Worm (Caenorhabditis elegans) whole organism, L2 larva: ENCODE results near the gene F19B6.10.

Source experiments
- R02D3.7 ChIP-seq: fragments of 150-350 bp; optimal IDR thresholded peaks from 2 replicates; lab custom pipeline; 2014; ENCODE audit warnings: missing biosample characterization, missing genetic modification characterization
- ZK546.5 ChIP-seq: sonication (generic microtip); optimal IDR thresholded peaks from 2 replicates; lab custom pipeline; 2017; ENCODE audit warnings: missing biosample characterization, missing genetic modification characterization
- alr-1 ChIP-seq: fragments of 150-350 bp; optimal IDR thresholded peaks from 2 replicates; lab custom pipeline; 2014; ENCODE audit warnings: missing biosample characterization, missing genetic modification characterization
- aly-2 ChIP-seq: fragments of 150-350 bp; optimal IDR thresholded peaks from 2 replicates; lab custom pipeline; 2014; ENCODE audit warnings: missing biosample characterization, missing genetic modification characterization
- ama-1 ChIP-seq: fragments of 150-350 bp; optimal IDR thresholded peaks from 2 replicates; lab custom pipeline; 2018; ENCODE audit warnings: inconsistent platforms
- blmp-1 ChIP-seq: sonication (generic microtip); optimal IDR thresholded peaks from 2 replicates; lab custom pipeline; 2017; ENCODE audit warnings: missing genetic modification characterization, mild to moderate bottlenecking, missing compliant biosample characterization, antibody characterized with exemption, moderate library complexity; ENCODE audit not compliant: insufficient read depth
- ceh-16 ChIP-seq: fragments of 150-350 bp; optimal IDR thresholded peaks from 2 replicates; lab custom pipeline; 2014; ENCODE audit warnings: missing biosample characterization, missing genetic modification characterization
- elt-1 ChIP-seq: fragments of 150-350 bp; optimal IDR thresholded peaks from 2 replicates; lab custom pipeline; 2014; ENCODE audit warnings: missing biosample characterization, missing genetic modification characterization
- elt-3 ChIP-seq: sonication (generic microtip); optimal IDR thresholded peaks from 2 replicates; lab custom pipeline; 2017; ENCODE audit warnings: missing biosample characterization, missing genetic modification characterization
- fos-1 ChIP-seq: fragments of 150-350 bp; optimal IDR thresholded peaks from 2 replicates; lab custom pipeline; 2014; ENCODE audit warnings: missing biosample characterization, missing genetic modification characterization
- gmeb-1 ChIP-seq: fragments of 150-350 bp; optimal IDR thresholded peaks from 2 replicates; lab custom pipeline; 2014; ENCODE audit warnings: missing biosample characterization, missing genetic modification characterization
- lin-11 ChIP-seq: fragments of 150-350 bp; sonication (generic microtip); optimal IDR thresholded peaks from 2 replicates; lab custom pipeline; 2014; ENCODE audit warnings: missing biosample characterization, missing genetic modification characterization, inconsistent platforms, mixed read lengths
- lin-13 ChIP-seq: fragments of 150-350 bp; optimal IDR thresholded peaks from 2 replicates; lab custom pipeline; 2014; ENCODE audit warnings: missing biosample characterization, missing genetic modification reagents, missing genetic modification characterization
- lin-39 ChIP-seq: fragments of 150-350 bp; optimal IDR thresholded peaks from 2 replicates; lab custom pipeline; 2014; ENCODE audit warnings: missing biosample characterization, missing genetic modification reagents, missing genetic modification characterization
- mab-5 ChIP-seq: fragments of 150-350 bp; optimal IDR thresholded peaks from 2 replicates; lab custom pipeline; 2014; ENCODE audit warnings: missing biosample characterization, missing genetic modification characterization
- mbf-1 ChIP-seq: sonication (generic microtip); optimal IDR thresholded peaks from 2 replicates; lab custom pipeline; 2017; ENCODE audit warnings: missing biosample characterization, missing genetic modification characterization
- mdl-1 ChIP-seq, 2 experiments: fragments of 150-350 bp in 1 of 2; sonication (generic microtip) in 1 of 2; optimal IDR thresholded peaks; 2 replicates each; lab custom pipeline; 2017; ENCODE audit warnings: missing biosample characterization in 2 of 2, missing genetic modification characterization in 2 of 2
- nhr-10 ChIP-seq: sonication (generic microtip); optimal IDR thresholded peaks from 2 replicates; lab custom pipeline; 2017; ENCODE audit warnings: missing biosample characterization, missing genetic modification characterization
- nhr-12 ChIP-seq: fragments of 150-350 bp; optimal IDR thresholded peaks from 2 replicates; lab custom pipeline; 2014; ENCODE audit warnings: missing biosample characterization, missing genetic modification characterization
- nhr-129 ChIP-seq: fragments of 150-350 bp; optimal IDR thresholded peaks from 2 replicates; lab custom pipeline; 2014; ENCODE audit warnings: missing biosample characterization, missing genetic modification characterization
- nhr-237 ChIP-seq: fragments of 150-350 bp; optimal IDR thresholded peaks from 2 replicates; lab custom pipeline; 2014; ENCODE audit warnings: missing biosample characterization, missing genetic modification characterization
- nhr-25 ChIP-seq: fragments of 150-350 bp; sonication (generic microtip); optimal IDR thresholded peaks from 3 replicates; lab custom pipeline; 2014; ENCODE audit warnings: missing biosample characterization, missing genetic modification characterization
- nhr-6 ChIP-seq: fragments of 150-350 bp; optimal IDR thresholded peaks from 2 replicates; lab custom pipeline; 2014; ENCODE audit warnings: missing biosample characterization, missing genetic modification characterization
- nhr-77 ChIP-seq: fragments of 150-350 bp; optimal IDR thresholded peaks from 2 replicates; lab custom pipeline; 2014; ENCODE audit warnings: missing biosample characterization, missing genetic modification characterization
- peb-1 ChIP-seq: fragments of 150-350 bp; optimal IDR thresholded peaks from 2 replicates; lab custom pipeline; 2014; ENCODE audit warnings: missing biosample characterization, missing genetic modification characterization
- skn-1 ChIP-seq: sonication (generic microtip); optimal IDR thresholded peaks from 2 replicates; lab custom pipeline; 2017; ENCODE audit warnings: missing biosample characterization, missing genetic modification characterization
- sma-3 ChIP-seq: sonication (generic microtip); optimal IDR thresholded peaks from 2 replicates; lab custom pipeline; 2016; ENCODE audit warnings: missing genetic modification reagents, missing genetic modification characterization, missing compliant biosample characterization
- sma-9 ChIP-seq, 2 experiments: fragments of 150-350 bp in 1 of 2; sonication (generic microtip) in 1 of 2; optimal IDR thresholded peaks; 2 replicates each; lab custom pipeline; 2014 to 2016; ENCODE audit warnings: missing genetic modification characterization in 2 of 2, mild to moderate bottlenecking in 1 of 2, missing biosample characterization in 1 of 2, missing compliant biosample characterization in 1 of 2, missing genetic modification reagents in 1 of 2, moderate library complexity in 1 of 2
- unc-39 ChIP-seq: fragments of 150-350 bp; optimal IDR thresholded peaks from 2 replicates; lab custom pipeline; 2014; ENCODE audit warnings: missing biosample characterization, missing genetic modification characterization
- unc-62 ChIP-seq: fragments of 150-350 bp; optimal IDR thresholded peaks from 2 replicates; lab custom pipeline; 2014; ENCODE audit warnings: missing biosample characterization, missing genetic modification reagents, missing genetic modification characterization
- zag-1 ChIP-seq: fragments of 150-350 bp; optimal IDR thresholded peaks from 2 replicates; lab custom pipeline; 2014; ENCODE audit warnings: missing biosample characterization, missing genetic modification characterization
- ztf-1 ChIP-seq: fragments of 200-800 bp; sonication (Bioruptor generic); conservative IDR thresholded peaks from 2 replicates; pipeline ENCODE4 v1.3.6; 2022; ENCODE audit warnings: missing genetic modification characterization, missing compliant biosample characterization
- ztf-11 ChIP-seq: sonication (generic microtip); optimal IDR thresholded peaks from 2 replicates; lab custom pipeline; 2017; ENCODE audit warnings: missing biosample characterization, missing genetic modification characterization
- ztf-4 ChIP-seq: fragments of 150-350 bp; optimal IDR thresholded peaks from 2 replicates; lab custom pipeline; 2014; ENCODE audit warnings: missing biosample characterization, missing genetic modification characterization

Gene F19B6.10

ce11 chrIV:12336893-12337627 is at the start of gene F19B6.10, which contains the start of gene wht-5:
TSS of gene F19B6.10 (plus strand) at chrIV:12337193.
TSS of gene wht-5 (plus strand) at chrIV:12337577.
- TF ChIP-seq ama-1 (lab: Kevin White, UChicago), result no peak

ce11 chrIV:12287628-12288027 is 49.4 kb upstream of the F19B6.10 start, which contains the start of gene erl-1:
TSS of gene erl-1 (plus strand) at chrIV:12287928.
- TF ChIP-seq sma-9 (GFP tag; optimal IDR thresholded peaks at IDR 0.05; lab: Kevin White, UChicago) (no peak), sma-9 (tag; optimal IDR thresholded peaks at IDR 0.05; lab: Kevin White, UChicago) (no peak), blmp-1 (no peak), nhr-25 (tag; lab: Kevin White, UChicago) (no peak)

DNA sequence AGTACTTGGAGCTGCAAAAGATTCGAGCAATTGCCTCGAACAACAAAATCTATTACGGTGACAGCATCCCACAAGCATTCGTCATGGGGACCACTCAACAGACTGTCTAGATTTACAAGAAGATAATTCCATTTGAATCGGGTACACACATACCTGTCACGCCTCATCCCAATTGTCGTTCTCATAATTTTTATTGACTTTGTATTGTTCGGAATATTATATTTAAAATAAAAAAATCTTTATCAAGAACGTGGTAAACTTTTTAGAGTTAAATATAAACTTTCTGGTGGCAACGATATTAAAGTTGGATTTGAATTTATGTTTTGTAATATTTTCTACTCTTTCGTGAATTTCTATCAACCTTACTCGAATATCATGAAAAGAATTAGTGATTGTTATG is 47.8 kb upstream of the F19B6.10 start, which contains the start of gene C42C1.9:
C42C1.9 (plus strand) TSS at position 301 of the 400 bp plus-strand sequence.
- no peak for TF ChIP-seq ztf-1 (GFP tag; lab: Robert Waterston, UW)
- no peak for TF ChIP-seq sma-3 (GFP tag; lab: Kevin White, UChicago)
- no peak for TF ChIP-seq ama-1 (lab: Kevin White, UChicago)
- no peak for TF ChIP-seq lin-11 (tag; lab: Kevin White, UChicago)
- TF ChIP-seq unc-62, result no peak
- no peak for TF ChIP-seq nhr-77 (tag; lab: Kevin White, UChicago)

ce11 chrIV:12290744-12291143 is 46.2 kb upstream of the F19B6.10 start, which contains the start of gene C42C1.8:
TSS of gene C42C1.8 (plus strand) at chrIV:12291044.
- no peak for TF ChIP-seq nhr-77 (tag; lab: Kevin White, UChicago)
- TF ChIP-seq R02D3.7 (tag; lab: Kevin White, UChicago), result no peak
- TF ChIP-seq mdl-1 (tag; optimal IDR thresholded peaks at IDR 0.05; lab: Kevin White, UChicago), result no peak
- no peak for TF ChIP-seq gmeb-1 (tag; lab: Kevin White, UChicago)
- no peak for TF ChIP-seq lin-13
- no peak for TF ChIP-seq unc-39 (tag; lab: Kevin White, UChicago)
- no peak for TF ChIP-seq lin-39
- TF ChIP-seq nhr-10 (tag; lab: Kevin White, UChicago), result no peak
- no peak for TF ChIP-seq aly-2 (tag; lab: Kevin White, UChicago)
- TF ChIP-seq unc-62, result no peak
- TF ChIP-seq nhr-6 (tag; lab: Kevin White, UChicago), result no peak
- TF ChIP-seq alr-1 (tag; lab: Kevin White, UChicago), result no peak
- TF ChIP-seq ceh-16 (tag; lab: Kevin White, UChicago), result no peak
- TF ChIP-seq elt-1, result no peak
- no peak for TF ChIP-seq ztf-1 (GFP tag; lab: Robert Waterston, UW)

ce11 chrIV:12301161-12301560 is 35.8 kb upstream of the F19B6.10 start, which contains the start of gene oac-59:
TSS of gene oac-59 (minus strand) at chrIV:12301261.
- TF ChIP-seq nhr-12 (tag; lab: Kevin White, UChicago), result no peak
- no peak for TF ChIP-seq nhr-10 (tag; lab: Kevin White, UChicago)
- no peak for TF ChIP-seq elt-3
- TF ChIP-seq lin-39, result no peak
- TF ChIP-seq ztf-4 (tag; lab: Kevin White, UChicago), result no peak

DNA sequence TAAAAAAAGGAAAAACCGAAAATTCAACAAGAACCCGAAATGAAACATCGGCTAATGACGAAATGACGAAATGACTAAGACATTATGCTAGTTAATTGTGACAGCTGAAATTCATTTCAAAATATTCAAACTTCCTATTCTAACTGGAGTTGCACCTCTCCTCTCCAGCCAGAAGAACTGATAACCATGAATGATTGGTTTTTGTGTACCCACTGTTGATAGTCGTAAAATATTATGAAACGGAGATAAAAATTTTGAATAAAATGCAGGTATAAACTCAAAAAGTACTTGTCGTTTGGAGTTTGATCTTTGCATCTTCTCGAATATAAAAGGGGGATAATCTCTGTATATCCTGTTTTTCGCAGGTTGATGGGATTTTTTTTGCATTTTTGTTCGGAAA is 34.1 kb upstream of the F19B6.10 start:
- peak; percentile 60 for TF ChIP-seq fos-1 (tag; lab: Kevin White, UChicago)
- TF ChIP-seq ztf-4 (tag; lab: Kevin White, UChicago), result no peak
- TF ChIP-seq ceh-16 (tag; lab: Kevin White, UChicago), result no peak
- no peak for TF ChIP-seq ZK546.5
- TF ChIP-seq alr-1 (tag; lab: Kevin White, UChicago), result no peak
- no peak for TF ChIP-seq skn-1 (tag; lab: Kevin White, UChicago)
- TF ChIP-seq sma-3 (GFP tag; lab: Kevin White, UChicago), result no peak
- TF ChIP-seq, all 48 proteins: peak for 1

DNA sequence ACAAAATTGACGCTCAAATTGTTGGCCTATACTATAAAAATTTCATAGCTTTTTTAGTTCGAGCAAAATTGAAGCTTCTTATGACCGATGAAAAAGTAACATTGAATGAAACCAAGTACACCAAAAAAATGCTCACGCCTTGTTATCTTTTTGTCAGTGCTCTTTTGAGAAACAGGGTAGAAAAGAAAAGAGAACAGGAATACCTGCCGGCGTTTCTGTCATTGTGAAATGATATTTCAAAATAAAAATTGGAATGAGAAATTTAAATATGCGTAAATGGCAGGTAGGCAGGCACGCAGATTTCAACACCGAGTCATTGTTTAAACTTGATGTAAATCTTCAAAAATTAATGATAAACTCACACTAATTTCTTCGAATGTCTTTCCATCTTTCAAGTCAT is 32.2 kb upstream of the F19B6.10 start:
- TF ChIP-seq mab-5 (tag; lab: Kevin White, UChicago) (no peak), zag-1 (tag; lab: Kevin White, UChicago) (no peak), ztf-11 (tag; lab: Kevin White, UChicago) (no peak), fos-1 (tag; lab: Kevin White, UChicago) (no peak), R02D3.7 (tag; lab: Kevin White, UChicago) (no peak), nhr-6 (tag; lab: Kevin White, UChicago) (no peak), aly-2 (tag; lab: Kevin White, UChicago) (no peak), nhr-129 (tag; lab: Kevin White, UChicago) (no peak), sma-3 (GFP tag; lab: Kevin White, UChicago) (no peak), nhr-237 (tag; lab: Kevin White, UChicago) (no peak), mbf-1 (tag; lab: Kevin White, UChicago) (no peak), gmeb-1 (tag; lab: Kevin White, UChicago) (no peak), peb-1 (tag; lab: Kevin White, UChicago) (no peak), lin-39 (no peak), ama-1 (lab: Kevin White, UChicago) (no peak), nhr-25 (tag; lab: Kevin White, UChicago) (no peak), mdl-1 (tag; optimal IDR thresholded peaks at IDR 0.05; lab: Kevin White, UChicago) (no peak)
